Fruit fly (Drosophila melanogaster): ENCODE results near the gene CG11601.

The CG11601 gene

dm6 chr2L:285596-286023 is 2.5 kb upstream of the CG11601 start (continued):
- TF ChIP-seq Ssrp (tag; optimal IDR thresholded peaks at IDR 0.05) = no peak
- no peak for TF ChIP-seq cato (GFP tag; optimal IDR thresholded peaks at IDR 0.05; ENCODE audit: borderline replicate concordance)
- TF ChIP-seq CG2678 (tag; optimal IDR thresholded peaks at IDR 0.05) = peak; percentile 69
- no peak for TF ChIP-seq dimm (GFP tag; IDR thresholded peaks at IDR 0.05)
- TF ChIP-seq grn (GFP tag; optimal IDR thresholded peaks at IDR 0.05) = no peak
- peak; percentile 65 for TF ChIP-seq trem (tag; optimal IDR thresholded peaks at IDR 0.05)
- TF ChIP-seq Xbp1 (GFP tag; optimal IDR thresholded peaks at IDR 0.05) = peak; percentile 29
- peak; percentile 38 for TF ChIP-seq Bdp1 (GFP tag; optimal IDR thresholded peaks at IDR 0.05)
- TF ChIP-seq toy (GFP tag; IDR thresholded peaks at IDR 0.05) = no peak
- TF ChIP-seq salm (tag; optimal IDR thresholded peaks at IDR 0.05) = no peak
- TF ChIP-seq stc (GFP tag; IDR thresholded peaks at IDR 0.05) = 0 out of 2 replicates have a peak, but pooled peaks have one; percentile 64
- peak; percentile 22 for TF ChIP-seq nerfin-1 (tag; optimal IDR thresholded peaks at IDR 0.05)
- TF ChIP-seq cwo (GFP tag; optimal IDR thresholded peaks at IDR 0.05) = peak; percentile 52
- no peak; the same call in none of the 2 replicates for TF ChIP-seq Atf6 (GFP tag; IDR thresholded peaks at IDR 0.05)
- TF ChIP-seq Taf1 (GFP tag; IDR thresholded peaks at IDR 0.05) = no peak
- TF ChIP-seq CG14667 (GFP tag; IDR thresholded peaks at IDR 0.05) = no peak
- TF ChIP-seq CG5245 (GFP tag; optimal IDR thresholded peaks at IDR 0.05) = peak; percentile 25
- TF ChIP-seq Bteb2 (GFP tag; optimal IDR thresholded peaks at IDR 0.05) = peak; percentile 48
- TF ChIP-seq Poxn (GFP tag; IDR thresholded peaks at IDR 0.05) = no peak
- no peak; the same call in 2 of the 3 replicates for TF ChIP-seq so (GFP tag; IDR thresholded peaks at IDR 0.05)
- TF ChIP-seq CG3838 (GFP tag; optimal IDR thresholded peaks at IDR 0.05) = no peak
- peak; percentile 24 to 32 for TF ChIP-seq dpn (GFP tag; optimal IDR thresholded peaks at IDR 0.05)
- TF ChIP-seq crol (GFP tag; IDR thresholded peaks at IDR 0.05) = peak; percentile 52; the same call in 1 of the 2 replicates
- TF ChIP-seq row (GFP tag; IDR thresholded peaks at IDR 0.05) = peak; percentile 73
- no peak for TF ChIP-seq CG6683 (GFP tag; optimal IDR thresholded peaks at IDR 0.05)
- peak; percentile 63 for TF ChIP-seq CG8924 (tag; optimal IDR thresholded peaks at IDR 0.05)
- no peak for TF ChIP-seq yki (optimal IDR thresholded peaks at IDR 0.05)
- no peak for TF ChIP-seq tup (GFP tag; optimal IDR thresholded peaks at IDR 0.05)
- TF ChIP-seq CG11247 (GFP tag; IDR thresholded peaks at IDR 0.05) = no peak
- TF ChIP-seq Spps (tag; optimal IDR thresholded peaks at IDR 0.05) = peak; percentile 38
- TF ChIP-seq mirr (GFP tag; optimal IDR thresholded peaks at IDR 0.05) = peak; percentile 49
- 0 out of 2 replicates have a peak, but pooled peaks have one; percentile 14 for TF ChIP-seq tna (GFP tag; IDR thresholded peaks at IDR 0.05; ENCODE audit: partially characterized antibody)
- TF ChIP-seq NC2β (GFP tag; optimal IDR thresholded peaks at IDR 0.05) = peak; percentile 16
- TF ChIP-seq PHDP (tag; optimal IDR thresholded peaks at IDR 0.05) = peak; percentile 70
- peak; percentile 85 for TF ChIP-seq gfzf (GFP tag; optimal IDR thresholded peaks at IDR 0.05)
- no peak for TF ChIP-seq HLH3B (GFP tag; IDR thresholded peaks at IDR 0.05)
- peak; percentile 53 for TF ChIP-seq CG10147 (GFP tag; optimal IDR thresholded peaks at IDR 0.05)
- TF ChIP-seq psq (GFP tag; optimal IDR thresholded peaks at IDR 0.05) = no peak
- no peak for TF ChIP-seq NK7.1 (GFP tag; optimal IDR thresholded peaks at IDR 0.05)
- TF ChIP-seq danr (GFP tag; IDR thresholded peaks at IDR 0.05) = no peak
- TF ChIP-seq CG18599 (GFP tag; optimal IDR thresholded peaks at IDR 0.05) = peak; percentile 70
- no peak for TF ChIP-seq CG10959 (GFP tag; IDR thresholded peaks at IDR 0.05)
- TF ChIP-seq CG2889 (GFP tag; IDR thresholded peaks at IDR 0.05) = no peak
- peak; percentile 33 for TF ChIP-seq maf-S (GFP tag; optimal IDR thresholded peaks at IDR 0.05)
- no peak for TF ChIP-seq CG10654 (GFP tag; optimal IDR thresholded peaks at IDR 0.05)
- TF ChIP-seq CG17328 (GFP tag; IDR thresholded peaks at IDR 0.05) = 0 out of 2 replicates have a peak, but pooled peaks have one; percentile 35
- TF ChIP-seq gce (GFP tag; IDR thresholded peaks at IDR 0.05) = no peak
- no peak for TF ChIP-seq CG7271 (tag; optimal IDR thresholded peaks at IDR 0.05)
- peak; percentile 38 for TF ChIP-seq CG18262 (tag; optimal IDR thresholded peaks at IDR 0.05)
- TF ChIP-seq E2f1 (GFP tag; IDR thresholded peaks at IDR 0.05) = no peak
- no peak for TF ChIP-seq CG18011 (GFP tag; optimal IDR thresholded peaks at IDR 0.05)
- TF ChIP-seq CG1792 (GFP tag; optimal IDR thresholded peaks at IDR 0.05) = peak; percentile 40

Data from whole organism, embryonic.